Worm (Caenorhabditis elegans): Measurements from ENCODE around the gene srd-33.

ce11 chrV:4864330-4864729 lies 7.8 kb upstream of the srd-33 start:
- no peak for TF ChIP-seq nhr-237 (tag; optimal IDR thresholded peaks at IDR 0.05)
- TF ChIP-seq ama-1 (optimal IDR thresholded peaks at IDR 0.05) = no peak
- TF ChIP-seq nhr-10 (tag; optimal IDR thresholded peaks at IDR 0.05) = no peak
- no peak for TF ChIP-seq unc-62 (GFP tag; optimal IDR thresholded peaks at IDR 0.05)

All from whole organism, L2 larva.